Fruit fly (Drosophila melanogaster) whole organism, embryonic: ENCODE results near the gene ddbt.

Source experiments
- Aef1 ChIP-seq: fragments of 200-800 bp; sonication (Bioruptor generic); IDR thresholded peaks from 3 replicates; pipeline ENCODE4 v1.3.6; 2022; ENCODE audit warnings: missing biosample characterization, missing genetic modification characterization
- Awh ChIP-seq: fragments of 200-800 bp; sonication (Bioruptor generic); IDR thresholded peaks from 2 replicates; pipeline ENCODE4, ENCODE4 v1.3.6; 2022; ENCODE audit warnings: missing biosample characterization, missing genetic modification characterization
- B-H1 ChIP-seq: fragments of 200-800 bp; sonication (Bioruptor generic); IDR thresholded peaks from 3 replicates; pipeline ENCODE4 v1.3.6; 2022; ENCODE audit warnings: missing biosample characterization, missing genetic modification characterization
- CG10274 ChIP-seq: fragments of 200-800 bp; sonication (Bioruptor generic); optimal IDR thresholded peaks from 3 replicates; lab custom pipeline; 2017; ENCODE audit warnings: missing biosample characterization, mild to moderate bottlenecking, missing genetic modification characterization
- CG10462 ChIP-seq: fragments of 200-800 bp; sonication (Bioruptor generic); optimal IDR thresholded peaks from 2 replicates; lab custom pipeline; 2016; ENCODE audit warnings: missing biosample characterization, missing genetic modification characterization
- CG13296 ChIP-seq: fragments of 200-800 bp; sonication (Bioruptor generic); optimal IDR thresholded peaks from 3 replicates; lab custom pipeline; 2018; ENCODE audit warnings: missing biosample characterization, mild to moderate bottlenecking, missing genetic modification characterization
- CG17568 ChIP-seq: fragments of 200-800 bp; sonication (Bioruptor generic); optimal IDR thresholded peaks from 2 replicates; lab custom pipeline; 2018; ENCODE audit warnings: missing biosample characterization, mild to moderate bottlenecking, missing genetic modification characterization, moderate library complexity
- CG2199 ChIP-seq: fragments of 200-800 bp; sonication (Bioruptor generic); IDR thresholded peaks from 3 replicates; pipeline ENCODE4 v1.3.6; 2022; ENCODE audit warnings: missing biosample characterization, missing genetic modification characterization
- CG3065 ChIP-seq: fragments of 200-800 bp; sonication (Bioruptor generic); optimal IDR thresholded peaks from 2 replicates; lab custom pipeline; 2016; ENCODE audit warnings: missing biosample characterization, missing genetic modification characterization
- CG31224 ChIP-seq: fragments of 200-800 bp; sonication (Bioruptor generic); IDR thresholded peaks from 2 replicates; pipeline ENCODE4 v1.3.6; 2022; ENCODE audit warnings: missing biosample characterization, missing genetic modification characterization
- CG4282 ChIP-seq: fragments of 200-800 bp; sonication (Bioruptor generic); optimal IDR thresholded peaks from 2 replicates; lab custom pipeline; 2016; ENCODE audit warnings: missing biosample characterization, missing genetic modification characterization
- CG8944 ChIP-seq: fragments of 200-800 bp; sonication (Bioruptor generic); optimal IDR thresholded peaks from 3 replicates; lab custom pipeline; 2016; ENCODE audit warnings: missing biosample characterization, missing genetic modification characterization
- CoRest ChIP-seq: fragments of 200-800 bp; sonication (Bioruptor generic); optimal IDR thresholded peaks from 3 replicates; lab custom pipeline; 2018; ENCODE audit warnings: missing biosample characterization, mild to moderate bottlenecking, missing genetic modification characterization, moderate library complexity
- Dref ChIP-seq: fragments of 200-800 bp; sonication (Bioruptor generic); IDR thresholded peaks from 2 replicates; pipeline ENCODE4 v1.3.6; 2022; ENCODE audit warnings: missing biosample characterization, missing genetic modification characterization
- Drgx ChIP-seq: fragments of 200-800 bp; sonication (Bioruptor generic); IDR thresholded peaks from 2 replicates; pipeline ENCODE4 v1.3.6; 2022; ENCODE audit warnings: missing biosample characterization, missing genetic modification characterization
- HHEX ChIP-seq: fragments of 200-800 bp; sonication (Bioruptor generic); optimal IDR thresholded peaks from 3 replicates; lab custom pipeline; 2017; ENCODE audit warnings: missing biosample characterization, mild to moderate bottlenecking, missing genetic modification characterization, missing genetic modification reagents
- Lim3 ChIP-seq: fragments of 200-800 bp; sonication (Bioruptor generic); IDR thresholded peaks from 2 replicates; pipeline ENCODE4 v1.3.6; 2022; ENCODE audit warnings: missing biosample characterization, missing genetic modification characterization
- Lpt ChIP-seq: fragments of >200 bp; optimal IDR thresholded peaks from 2 replicates; lab custom pipeline; 2018; ENCODE audit warnings: missing biosample characterization, missing genetic modification characterization
- Mrtf ChIP-seq: fragments of 200-800 bp; sonication (Bioruptor generic); IDR thresholded peaks from 3 replicates; pipeline ENCODE4 v1.3.6; 2022; ENCODE audit warnings: missing biosample characterization, missing genetic modification characterization
- Nf-YA ChIP-seq: fragments of 200-800 bp; sonication (Bioruptor generic); IDR thresholded peaks from 2 replicates; pipeline ENCODE4 v1.3.6; 2022; ENCODE audit warnings: missing biosample characterization, missing genetic modification characterization
- Nf-YC ChIP-seq: fragments of 200-800 bp; optimal IDR thresholded peaks from 3 replicates; lab custom pipeline; 2019; ENCODE audit warnings: missing biosample characterization, mild to moderate bottlenecking, missing genetic modification characterization, moderate library complexity
- Oaz ChIP-seq: fragments of 200-800 bp; sonication (Bioruptor generic); IDR thresholded peaks from 2 replicates; pipeline ENCODE4 v1.3.6; 2022; ENCODE audit warnings: missing biosample characterization, missing genetic modification characterization
- Ravus ChIP-seq: fragments of 200-800 bp; sonication (Bioruptor generic); IDR thresholded peaks from 2 replicates; pipeline ENCODE4 v1.3.6; 2022; ENCODE audit warnings: missing biosample characterization, missing genetic modification characterization
- Spps ChIP-seq: fragments of 200-800 bp; sonication (Bioruptor generic); optimal IDR thresholded peaks from 2 replicates; lab custom pipeline; 2018; ENCODE audit warnings: missing biosample characterization, mild to moderate bottlenecking, missing genetic modification characterization
- Taf1 ChIP-seq: fragments of 200-800 bp; sonication (Bioruptor generic); IDR thresholded peaks from 2 replicates; pipeline ENCODE4 v1.3.6; 2022; ENCODE audit warnings: missing biosample characterization, missing genetic modification characterization
- amos ChIP-seq: fragments of 200-800 bp; sonication (Bioruptor generic); IDR thresholded peaks from 2 replicates; pipeline ENCODE4 v1.3.6; 2022; ENCODE audit warnings: missing biosample characterization, missing genetic modification characterization; ENCODE audit not compliant: partially characterized antibody
- bowl ChIP-seq: fragments of 200-800 bp; sonication (Bioruptor generic); IDR thresholded peaks from 2 replicates; pipeline ENCODE4 v1.3.6; 2022; ENCODE audit warnings: missing biosample characterization, missing genetic modification characterization
- crc ChIP-seq: fragments of 200-800 bp; sonication (Bioruptor generic); optimal IDR thresholded peaks from 2 replicates; lab custom pipeline; 2016; ENCODE audit warnings: missing biosample characterization, missing genetic modification characterization
- crol ChIP-seq: fragments of 200-800 bp; sonication (Bioruptor generic); IDR thresholded peaks from 2 replicates; pipeline ENCODE4 v1.3.6; 2022; ENCODE audit warnings: missing biosample characterization, missing genetic modification characterization
- cwo ChIP-seq: fragments of 200-800 bp; sonication (Bioruptor generic); optimal IDR thresholded peaks from 3 replicates; lab custom pipeline; 2017; ENCODE audit warnings: missing biosample characterization, missing genetic modification characterization, mild to moderate bottlenecking, moderate library complexity, missing genetic modification reagents
- da ChIP-seq: fragments of 200-800 bp; sonication (Bioruptor generic); optimal IDR thresholded peaks from 2 replicates; lab custom pipeline; 2016; ENCODE audit warnings: missing biosample characterization, missing genetic modification characterization
- dmrt11E ChIP-seq: fragments of 200-800 bp; sonication (Bioruptor generic); optimal IDR thresholded peaks from 3 replicates; lab custom pipeline; 2018; ENCODE audit warnings: missing biosample characterization, mild to moderate bottlenecking, missing genetic modification characterization, moderate library complexity
- dysf ChIP-seq: fragments of 200-800 bp; sonication (Bioruptor generic); IDR thresholded peaks from 3 replicates; pipeline ENCODE4 v1.3.6; 2022; ENCODE audit warnings: missing biosample characterization, missing genetic modification characterization
- eyg ChIP-seq: fragments of 200-800 bp; sonication (Bioruptor generic); optimal IDR thresholded peaks from 3 replicates; lab custom pipeline; 2016; ENCODE audit warnings: missing biosample characterization, missing genetic modification characterization
- fd3F ChIP-seq: fragments of 200-800 bp; sonication (Bioruptor generic); optimal IDR thresholded peaks from 2 replicates; lab custom pipeline; 2018; ENCODE audit warnings: missing biosample characterization, mild to moderate bottlenecking, missing genetic modification characterization, moderate library complexity
- fd64A ChIP-seq: fragments of 200-800 bp; sonication (Bioruptor generic); optimal IDR thresholded peaks from 3 replicates; lab custom pipeline; 2018; ENCODE audit warnings: missing biosample characterization, mild to moderate bottlenecking, missing genetic modification characterization
- gcm ChIP-seq: fragments of 200-800 bp; sonication (Bioruptor generic); optimal IDR thresholded peaks from 2 replicates; lab custom pipeline; 2019; ENCODE audit warnings: missing biosample characterization, mild to moderate bottlenecking, missing genetic modification characterization, moderate library complexity
- gem ChIP-seq: fragments of 200-800 bp; sonication (Bioruptor generic); optimal IDR thresholded peaks from 2 replicates; lab custom pipeline; 2019; ENCODE audit warnings: missing biosample characterization, mild to moderate bottlenecking, missing genetic modification characterization, moderate library complexity
- h ChIP-seq: fragments of >200 bp; optimal IDR thresholded peaks from 2 replicates; lab custom pipeline; 2017
- ken ChIP-seq: fragments of 200-800 bp; sonication (Bioruptor generic); IDR thresholded peaks from 3 replicates; pipeline ENCODE4 v1.3.6; 2022; ENCODE audit warnings: missing biosample characterization, missing genetic modification characterization
- klu ChIP-seq: fragments of 200-800 bp; sonication (Bioruptor generic); IDR thresholded peaks from 2 replicates; pipeline ENCODE4 v1.3.6; 2022; ENCODE audit warnings: missing biosample characterization, missing genetic modification characterization
- lbe ChIP-seq: fragments of 200-800 bp; sonication (Bioruptor generic); optimal IDR thresholded peaks from 2 replicates; lab custom pipeline; 2016; ENCODE audit warnings: missing biosample characterization, mild to moderate bottlenecking, missing genetic modification characterization
- nom ChIP-seq: fragments of 200-800 bp; sonication (Bioruptor generic); optimal IDR thresholded peaks from 2 replicates; lab custom pipeline; 2017; ENCODE audit warnings: missing biosample characterization, missing genetic modification characterization, mild to moderate bottlenecking, moderate library complexity, missing genetic modification reagents
- org-1 ChIP-seq: fragments of 200-800 bp; sonication (Bioruptor generic); optimal IDR thresholded peaks from 2 replicates; lab custom pipeline; 2017; ENCODE audit warnings: missing biosample characterization, missing genetic modification characterization
- otp ChIP-seq: fragments of 200-800 bp; sonication (Bioruptor generic); IDR thresholded peaks from 3 replicates; pipeline ENCODE4, ENCODE4 v1.3.6; 2022; ENCODE audit warnings: missing biosample characterization, missing genetic modification characterization
- pnt ChIP-seq: fragments of 200-800 bp; sonication (Bioruptor generic); optimal IDR thresholded peaks from 3 replicates; lab custom pipeline; 2016; ENCODE audit warnings: missing biosample characterization, missing genetic modification characterization
- row ChIP-seq: fragments of 200-800 bp; sonication (Bioruptor generic); IDR thresholded peaks from 3 replicates; pipeline ENCODE4 v1.3.6; 2022; ENCODE audit warnings: missing biosample characterization, missing genetic modification characterization
- sens-2 ChIP-seq: fragments of 200-800 bp; sonication (Bioruptor generic); IDR thresholded peaks from 2 replicates; pipeline ENCODE4 v1.3.6; 2022; ENCODE audit warnings: missing biosample characterization, missing genetic modification characterization
- unc-4 ChIP-seq: fragments of 200-800 bp; sonication (Bioruptor generic); IDR thresholded peaks from 2 replicates; pipeline ENCODE4 v1.3.6; 2022; ENCODE audit warnings: missing biosample characterization, missing genetic modification characterization; ENCODE audit not compliant: partially characterized antibody
- vfl ChIP-seq: fragments of 200-800 bp; sonication (Bioruptor generic); optimal IDR thresholded peaks from 2 replicates; lab custom pipeline; 2016; ENCODE audit warnings: missing biosample characterization, missing genetic modification characterization
- zen ChIP-seq: fragments of 200-800 bp; sonication (Bioruptor generic); optimal IDR thresholded peaks from 3 replicates; lab custom pipeline; 2018; ENCODE audit warnings: missing biosample characterization, mild to moderate bottlenecking, missing genetic modification characterization, moderate library complexity
- zfh2 ChIP-seq: fragments of 200-800 bp; sonication (Bioruptor generic); optimal IDR thresholded peaks from 2 replicates; lab custom pipeline; 2016; ENCODE audit warnings: missing biosample characterization, missing genetic modification characterization

ddbt gene

DNA sequence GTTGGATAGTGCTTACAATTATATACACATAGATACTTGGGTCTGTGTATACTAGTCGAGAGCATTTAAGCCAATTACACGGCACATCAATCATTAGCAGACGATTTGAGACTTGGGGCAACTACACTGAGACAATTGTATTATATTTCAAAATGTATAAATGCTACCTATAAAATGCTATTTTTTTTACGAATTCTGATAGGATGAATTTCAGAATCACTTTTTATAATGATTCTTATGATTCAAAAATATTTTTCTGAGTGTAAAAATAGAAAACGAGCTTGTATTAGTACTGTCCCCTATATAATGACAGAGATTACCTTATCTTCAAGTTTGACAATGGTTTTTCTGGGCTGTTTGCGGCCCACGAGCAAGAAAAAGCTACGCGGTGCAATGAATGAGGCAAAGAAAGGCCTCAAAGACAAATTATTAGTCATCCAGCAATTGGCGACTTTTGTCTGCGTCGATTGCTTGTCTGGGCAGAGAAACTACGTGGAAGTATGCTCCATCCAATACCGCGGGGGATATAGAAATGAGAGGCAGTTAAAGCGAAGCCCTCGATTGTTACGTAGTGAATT lies 33.9 kb downstream of the ddbt start (continued):
- TF ChIP-seq CG10274 (GFP tag; lab: Kevin White, UChicago) (no peak), CG8944 (GFP tag; lab: Kevin White, UChicago) (peak; percentile 4), klu (GFP tag; lab: Robert Waterston, UW) (peak; percentile 52), dysf (GFP tag; lab: Robert Waterston, UW) (peak; percentile 86), HHEX (GFP tag; lab: Kevin White, UChicago) (peak; percentile 79), dmrt11E (tag; lab: Kevin White, UChicago) (peak; percentile 29), pnt (GFP tag; lab: Kevin White, UChicago) (peak; percentile 17), gem (tag; lab: Kevin White, UChicago) (peak; percentile 84), CG2199 (peak; percentile 54; the same call in 1 of the 3 replicates), zen (peak; percentile 52), fd64A (GFP tag; lab: Kevin White, UChicago) (no peak), cwo (GFP tag; lab: Kevin White, UChicago) (peak; percentile 84), zfh2 (peak; percentile 12), ken (GFP tag; lab: Robert Waterston, UW) (peak; percentile 77; the same call in 2 of the 3 replicates), CG13296 (GFP tag; lab: Kevin White, UChicago) (peak; percentile 70), fd3F (peak; percentile 56), CG4282 (GFP tag; lab: Kevin White, UChicago) (no peak), Lim3 (no peak), da (GFP tag; lab: Kevin White, UChicago) (no peak), crol (GFP tag; lab: Robert Waterston, UW) (no peak), Dref (GFP tag; lab: Robert Waterston, UW) (no peak), Oaz (GFP tag; lab: Robert Waterston, UW) (peak; percentile 63), CG31224 (GFP tag; lab: Robert Waterston, UW) (peak; percentile 69), Awh (GFP tag; lab: Robert Waterston, UW) (peak; percentile 72), gcm (GFP tag; lab: Kevin White, UChicago) (no peak), crc (GFP tag; lab: Kevin White, UChicago) (peak; percentile 67), CG3065 (no peak), org-1 (GFP tag; lab: Kevin White, UChicago) (peak; percentile 60), row (peak; percentile 88), Spps (tag; lab: Kevin White, UChicago) (peak; percentile 58), nom (GFP tag; lab: Kevin White, UChicago) (no peak), Lpt (GFP tag; lab: Kevin White, UChicago) (no peak), CoRest (peak; percentile 66), CG17568 (GFP tag; lab: Kevin White, UChicago) (no peak), Taf1 (GFP tag; lab: Robert Waterston, UW) (peak; percentile 63), CG10462 (GFP tag; lab: Kevin White, UChicago) (no peak), Ravus (peak; percentile 48), bowl (GFP tag; lab: Robert Waterston, UW) (no peak), h (no peak), otp (peak; percentile 67; the same call in 1 of the 3 replicates), B-H1 (GFP tag; lab: Robert Waterston, UW) (peak; percentile 72), Drgx (GFP tag; lab: Robert Waterston, UW) (peak; percentile 71), lbe (GFP tag; lab: Kevin White, UChicago) (no peak), amos (no peak), unc-4 (no peak), Nf-YA (peak; percentile 61), eyg (GFP tag; lab: Kevin White, UChicago) (peak; percentile 48), Aef1 (GFP tag; lab: Robert Waterston, UW) (peak; percentile 75), Nf-YC (tag; lab: Kevin White, UChicago) (no peak), Mrtf (GFP tag; lab: Robert Waterston, UW) (peak; percentile 69), sens-2 (GFP tag; lab: Robert Waterston, UW) (no peak), vfl (no peak)
